Worm (Caenorhabditis elegans) whole organism, L4 larva: ENCODE data around the gene Y48A6B.3.

Experiments
- T26A8.4 ChIP-seq: fragments of 200-800 bp; sonication (Bioruptor generic); IDR thresholded peaks from 2 replicates; pipeline ENCODE4 v1.3.6; 2022; ENCODE audit warnings: missing genetic modification characterization, missing compliant biosample characterization
- ceh-62 ChIP-seq: sonication (generic microtip); optimal IDR thresholded peaks from 2 replicates; lab custom pipeline; 2017; ENCODE audit warnings: missing biosample characterization, missing genetic modification characterization
- fkh-10 ChIP-seq: fragments of 150-350 bp; optimal IDR thresholded peaks from 2 replicates; lab custom pipeline; 2014; ENCODE audit warnings: missing biosample characterization, missing genetic modification reagents, missing genetic modification characterization
- lim-7 ChIP-seq: fragments of 200-800 bp; sonication (Bioruptor generic); IDR thresholded peaks from 2 replicates; pipeline ENCODE4 v1.3.6; 2022; ENCODE audit warnings: missing genetic modification characterization, missing compliant biosample characterization
- lin-39 ChIP-seq: fragments of 150-350 bp; optimal IDR thresholded peaks from 2 replicates; lab custom pipeline; 2014; ENCODE audit warnings: missing biosample characterization, missing genetic modification reagents, missing genetic modification characterization
- mdl-1 ChIP-seq, 2 experiments: fragments of 150-350 bp in 1 of 2; sonication (generic microtip) in 1 of 2; optimal IDR thresholded peaks; 2 replicates each; lab custom pipeline; 2014 to 2017; ENCODE audit warnings: missing biosample characterization in 2 of 2, missing genetic modification characterization in 2 of 2
- nhr-25 ChIP-seq: sonication (generic microtip); optimal IDR thresholded peaks from 2 replicates; lab custom pipeline; 2017; ENCODE audit warnings: missing genetic modification characterization, mild to moderate bottlenecking, missing compliant biosample characterization, antibody characterized with exemption, moderate library complexity, borderline replicate concordance; ENCODE audit not compliant: insufficient read depth
- nhr-76 ChIP-seq: fragments of 150-350 bp; optimal IDR thresholded peaks from 2 replicates; lab custom pipeline; 2014; ENCODE audit warnings: missing biosample characterization, missing genetic modification characterization
- pha-4 ChIP-seq, 2 experiments: fragments of 150-350 bp in 1 of 2; fragments of 200-800 bp in 1 of 2; sonication (Bioruptor generic) in 1 of 2; IDR thresholded peaks in 1 of 2; optimal IDR thresholded peaks in 1 of 2; 2 replicates each; pipeline versions ENCODE4 v1.3.6 to Lab custom; 2014 to 2022; ENCODE audit warnings: missing genetic modification characterization in 2 of 2, missing genetic modification reagents in 2 of 2, missing biosample characterization in 1 of 2, missing compliant biosample characterization in 1 of 2
- pqm-1 ChIP-seq: sonication (generic microtip); optimal IDR thresholded peaks from 2 replicates; lab custom pipeline; 2017; ENCODE audit warnings: missing biosample characterization, missing genetic modification characterization
- skn-1 ChIP-seq: fragments of 150-350 bp; optimal IDR thresholded peaks from 2 replicates; lab custom pipeline; 2014; ENCODE audit warnings: missing biosample characterization, missing genetic modification characterization
- snpc-4 ChIP-seq: fragments of 150-350 bp; optimal IDR thresholded peaks from 2 replicates; lab custom pipeline; 2014; ENCODE audit warnings: missing biosample characterization, missing genetic modification characterization

DNA sequence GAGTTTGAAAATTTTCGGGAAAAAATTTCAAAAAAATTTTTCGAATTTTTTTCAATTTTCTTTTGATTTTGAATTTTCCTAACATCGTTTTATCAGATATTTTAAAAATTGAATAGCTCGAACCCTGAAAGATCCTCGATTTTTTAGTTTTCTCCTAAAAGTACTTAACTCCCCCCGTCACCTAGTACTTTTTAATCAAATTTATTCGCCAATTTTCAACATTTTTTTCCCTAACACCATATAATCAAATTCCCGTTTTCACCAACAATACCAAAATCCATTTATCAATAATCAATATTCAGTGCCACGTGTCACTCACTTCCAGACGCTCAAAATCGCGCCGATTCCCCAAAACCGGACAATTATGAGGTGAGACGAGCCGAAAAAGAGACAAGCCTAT lies 4.2 kb downstream of the Y48A6B.3 start, which contains the start of gene kvs-4:
- TF ChIP-seq mdl-1 (tag; optimal IDR thresholded peaks at IDR 0.05; lab: Kevin White, UChicago): no peak
- no peak for TF ChIP-seq lim-7
- no peak for TF ChIP-seq nhr-25 (tag; lab: Kevin White, UChicago)
- TF ChIP-seq skn-1: no peak
- TF ChIP-seq pqm-1 (tag; lab: Kevin White, UChicago): no peak
- TF ChIP-seq fkh-10: no peak
- no peak for TF ChIP-seq pha-4 (GFP tag; IDR thresholded peaks at IDR 0.05; lab: Robert Waterston, UW)
- TF ChIP-seq pha-4 (tag; optimal IDR thresholded peaks at IDR 0.05; lab: Kevin White, UChicago): no peak
- no peak for TF ChIP-seq ceh-62 (tag; lab: Kevin White, UChicago)
- no peak for TF ChIP-seq T26A8.4
- no peak for TF ChIP-seq lin-39 (tag; lab: Kevin White, UChicago)
- TF ChIP-seq nhr-76 (tag; lab: Kevin White, UChicago): no peak
- no peak for TF ChIP-seq snpc-4 (tag; lab: Kevin White, UChicago)
